ENCODE assay signal across 1 fruit fly cellular context in the genomic region with DNA sequence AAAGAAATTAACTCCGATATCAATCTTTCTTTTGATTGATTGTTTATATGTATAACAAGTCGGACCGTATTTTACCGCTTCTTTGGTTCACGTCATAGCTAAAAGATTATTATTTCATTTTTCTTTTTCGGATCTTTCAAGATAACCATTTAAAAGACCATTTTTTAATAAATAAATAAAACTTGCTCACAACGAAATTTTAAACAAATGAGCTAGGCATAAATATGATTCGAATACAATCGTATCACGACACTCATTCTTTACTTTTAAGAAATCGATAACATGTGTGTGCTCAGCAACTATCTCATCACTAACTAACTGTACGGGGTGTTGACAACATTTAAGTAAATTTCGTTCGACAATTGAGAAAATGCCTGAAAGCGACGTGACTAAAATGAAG.
TF ChIP-seq lines count a peak whose summit lies in the region.

CG8149 (plus strand) TSS at position 302 of the 400 bp plus-strand sequence.

TF ChIP-seq in whole organism, embryonic, 481 proteins besides CTCF, POLR2A, EP300 and RAD21 (continued from another document):
- TF ChIP-seq sna (GFP tag; IDR thresholded peaks at IDR 0.05; lab: Robert Waterston, UW; ENCODE audit: partially characterized antibody) (peak; percentile 96), gfzf (GFP tag; optimal IDR thresholded peaks at IDR 0.05; lab: Kevin White, UChicago) (peak; percentile 59), CG42726 (GFP tag; IDR thresholded peaks at IDR 0.05; lab: Robert Waterston, UW; ENCODE audit: partially characterized antibody) (peak; percentile 81; the same call in 1 of the 2 replicates), prd (optimal IDR thresholded peaks at IDR 0.05; lab: Kevin White, UChicago) (no peak), prd (GFP tag; IDR thresholded peaks at IDR 0.05; lab: Robert Waterston, UW) (no peak), mld (GFP tag; IDR thresholded peaks at IDR 0.05; lab: Robert Waterston, UW; ENCODE audit: partially characterized antibody) (peak; percentile 85), ac (GFP tag; optimal IDR thresholded peaks at IDR 0.05; lab: Kevin White, UChicago) (no peak), Fer1 (GFP tag; optimal IDR thresholded peaks at IDR 0.05; lab: Kevin White, UChicago) (peak; percentile 25)
